Worm (Caenorhabditis elegans) whole organism, late embryonic: ENCODE results near the gene pigb-1.

ENCODE experiments used
- K09A11.1 ChIP-seq: sonication (generic microtip); optimal IDR thresholded peaks from 2 replicates; lab custom pipeline; 2017; ENCODE audit warnings: antibody characterized with exemption, mild to moderate bottlenecking, missing genetic modification characterization, missing compliant biosample characterization; ENCODE audit not compliant: insufficient read depth
- ama-1 ChIP-seq: fragments of 150-350 bp; optimal IDR thresholded peaks from 2 replicates; lab custom pipeline; 2014
- elt-2 ChIP-seq: sonication (generic microtip); optimal IDR thresholded peaks from 2 replicates; lab custom pipeline; 2016; ENCODE audit warnings: missing genetic modification reagents, missing genetic modification characterization, missing compliant biosample characterization
- eyg-1 ChIP-seq: sonication (generic microtip); optimal IDR thresholded peaks from 2 replicates; lab custom pipeline; 2016; ENCODE audit warnings: missing genotype, missing genetic modification characterization, missing compliant biosample characterization
- pag-3 ChIP-seq: sonication (generic microtip); optimal IDR thresholded peaks from 2 replicates; lab custom pipeline; 2016; ENCODE audit warnings: missing compliant biosample characterization, missing genetic modification characterization, borderline replicate concordance
- pha-2 ChIP-seq: sonication (generic microtip); optimal IDR thresholded peaks from 2 replicates; lab custom pipeline; 2017; ENCODE audit warnings: mild to moderate bottlenecking, missing genetic modification characterization, missing compliant biosample characterization
- pqm-1 ChIP-seq: sonication (generic microtip); optimal IDR thresholded peaks from 2 replicates; lab custom pipeline; 2016; ENCODE audit warnings: missing genetic modification characterization, missing compliant biosample characterization
- rnt-1 ChIP-seq: sonication (generic microtip); optimal IDR thresholded peaks from 2 replicates; lab custom pipeline; 2016; ENCODE audit warnings: missing genetic modification characterization, missing compliant biosample characterization
- sox-4 ChIP-seq: sonication (generic microtip); optimal IDR thresholded peaks from 2 replicates; lab custom pipeline; 2017; ENCODE audit warnings: mild to moderate bottlenecking, missing genetic modification characterization, inconsistent platforms, missing compliant biosample characterization
- tbx-2 ChIP-seq: sonication (generic microtip); optimal IDR thresholded peaks from 2 replicates; lab custom pipeline; 2016; ENCODE audit warnings: missing genetic modification characterization, missing compliant biosample characterization
- unc-55 ChIP-seq: sonication (generic microtip); optimal IDR thresholded peaks from 2 replicates; lab custom pipeline; 2017; ENCODE audit warnings: missing biosample characterization, missing genetic modification reagents, missing genetic modification characterization

- TF ChIP-seq K09A11.1 (tag; lab: Kevin White, UChicago) (no peak), tbx-2 (no peak), pha-2 (tag; lab: Kevin White, UChicago) (no peak), pqm-1 (tag; lab: Kevin White, UChicago) (no peak), elt-2 (no peak), sox-4 (tag; lab: Kevin White, UChicago) (no peak), unc-55 (GFP tag; lab: Kevin White, UChicago) (no peak), ama-1 (lab: Kevin White, UChicago) (no peak), eyg-1 (tag; lab: Kevin White, UChicago) (no peak), pag-3 (tag; lab: Kevin White, UChicago) (no peak), rnt-1 (tag; lab: Kevin White, UChicago) (no peak)
Measured at ce11 chrII:5033935-5034334, 41.1 kb upstream of the pigb-1 start, which contains the start of gene F33G12.3.
